Worm (Caenorhabditis elegans) whole organism, midembryonic: ENCODE results near the gene E02C12.11.

Experiments used
- T22C8.4 ChIP-seq: fragments of 200-800 bp; sonication (Bioruptor generic); IDR thresholded peaks from 2 replicates; pipeline ENCODE4 v1.3.6; 2022; ENCODE audit warnings: missing genetic modification characterization, missing compliant biosample characterization
- cog-1 ChIP-seq: sonication (generic microtip); optimal IDR thresholded peaks from 2 replicates; lab custom pipeline; 2016; ENCODE audit warnings: missing genetic modification characterization, missing compliant biosample characterization
- flt-1 ChIP-seq: fragments of 200-800 bp; sonication (Bioruptor generic); IDR thresholded peaks from 2 replicates; pipeline ENCODE4 v1.3.6; 2022; ENCODE audit warnings: missing genetic modification characterization, missing compliant biosample characterization
- klf-2 ChIP-seq: fragments of 200-800 bp; sonication (Bioruptor generic); conservative IDR thresholded peaks from 2 replicates; pipeline ENCODE4 v1.3.6; 2022; ENCODE audit warnings: missing genetic modification reagents, missing genetic modification characterization, missing compliant biosample characterization
- ref-1 ChIP-seq: fragments of 200-800 bp; sonication (Bioruptor generic); conservative IDR thresholded peaks from 2 replicates; pipeline ENCODE4 v1.3.6; 2022; ENCODE audit warnings: missing genetic modification reagents, missing genetic modification characterization, missing compliant biosample characterization
- tab-1 ChIP-seq: fragments of 200-800 bp; sonication (Bioruptor generic); IDR thresholded peaks from 2 replicates; pipeline ENCODE4 v1.3.6; 2022; ENCODE audit warnings: missing genetic modification characterization, missing compliant biosample characterization

DNA sequence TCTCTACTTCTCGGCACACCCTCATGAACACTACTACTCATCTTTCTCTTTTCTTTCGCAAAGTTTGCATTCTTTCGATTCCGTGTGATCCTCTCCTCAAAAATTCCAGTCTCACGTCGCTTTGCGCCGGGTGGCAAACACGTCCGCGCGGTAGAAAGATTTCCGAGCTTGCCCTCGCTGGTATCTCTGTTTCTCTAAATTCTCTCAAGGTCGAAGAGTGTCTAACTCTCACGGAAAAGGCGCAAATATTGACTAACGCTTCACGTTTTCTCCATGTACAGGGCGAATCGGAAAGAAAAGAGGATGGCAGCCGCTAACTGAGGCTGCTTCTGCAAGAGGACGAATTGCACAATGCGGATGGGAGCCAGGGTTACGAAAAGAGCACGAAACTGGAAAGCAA, 43.0 kb upstream of the E02C12.11 start:
- TF ChIP-seq T22C8.4 (no peak), tab-1 (GFP tag; lab: Robert Waterston, UW) (no peak), ref-1 (GFP tag; lab: Robert Waterston, UW) (no peak), cog-1 (no peak), flt-1 (GFP tag; lab: Robert Waterston, UW) (no peak), klf-2 (GFP tag; lab: Robert Waterston, UW) (0 out of 2 replicates have a peak, but pooled peaks have one; percentile 41)
